Worm (Caenorhabditis elegans) whole organism, late embryonic: ENCODE results near the gene srg-62.

Experiments
- C08G9.2 ChIP-seq: sonication (generic microtip); optimal IDR thresholded peaks from 2 replicates; lab custom pipeline; 2016; ENCODE audit warnings: mild to moderate bottlenecking, missing genetic modification characterization, moderate library complexity, missing compliant biosample characterization
- ama-1 ChIP-seq: fragments of 150-350 bp; optimal IDR thresholded peaks from 2 replicates; lab custom pipeline; 2014
- ceh-34 ChIP-seq: sonication (generic microtip); optimal IDR thresholded peaks from 2 replicates; lab custom pipeline; 2016; ENCODE audit warnings: mild to moderate bottlenecking, missing genetic modification characterization, missing compliant biosample characterization
- ceh-9 ChIP-seq: sonication (generic microtip); optimal IDR thresholded peaks from 2 replicates; lab custom pipeline; 2016; ENCODE audit warnings: mild to moderate bottlenecking, missing genetic modification characterization, inconsistent platforms, missing compliant biosample characterization
- nhr-11 ChIP-seq: fragments of 150-350 bp; optimal IDR thresholded peaks from 2 replicates; lab custom pipeline; 2014; ENCODE audit warnings: missing biosample characterization, missing genetic modification characterization
- sox-4 ChIP-seq: sonication (generic microtip); optimal IDR thresholded peaks from 2 replicates; lab custom pipeline; 2017; ENCODE audit warnings: mild to moderate bottlenecking, missing genetic modification characterization, inconsistent platforms, missing compliant biosample characterization

- no peak for TF ChIP-seq ceh-9 (tag; lab: Kevin White, UChicago)
- no peak for TF ChIP-seq ama-1 (lab: Kevin White, UChicago)
- TF ChIP-seq C08G9.2 (tag; lab: Kevin White, UChicago), result no peak
- TF ChIP-seq ceh-34, result no peak
- TF ChIP-seq nhr-11 (tag; lab: Kevin White, UChicago), result no peak
- TF ChIP-seq sox-4, result no peak
Measured at ce11 chrV:2730784-2731480, 11.3 kb downstream of the srg-62 start, which contains the start of gene dod-3.
